Worm (Caenorhabditis elegans): ENCODE results near the gene ufl-1.

ce11 chrIV:7031019-7031418 is 5.6 kb downstream of the ufl-1 start:
- TF ChIP-seq K12H6.12 (tag; optimal IDR thresholded peaks at IDR 0.05) (no peak), Y79H2A.3 (GFP tag; conservative IDR thresholded peaks at IDR 0.05) (no peak), ets-4 (GFP tag; optimal IDR thresholded peaks at IDR 0.05) (no peak), sdz-38 (tag; optimal IDR thresholded peaks at IDR 0.05) (no peak), F49E8.2 (tag; optimal IDR thresholded peaks at IDR 0.05; ENCODE audit: insufficient read depth) (no peak), lsy-27 (tag; optimal IDR thresholded peaks at IDR 0.05; ENCODE audit: borderline replicate concordance, insufficient read depth) (no peak), rcor-1 (GFP tag; IDR thresholded peaks at IDR 0.05) (no peak), lin-40 (tag; optimal IDR thresholded peaks at IDR 0.05) (no peak), tbx-9 (tag; optimal IDR thresholded peaks at IDR 0.05; ENCODE audit: borderline replicate concordance) (no peak), rpc-1 (optimal IDR thresholded peaks at IDR 0.05) (no peak), rpc-1 (tag; optimal IDR thresholded peaks at IDR 0.05) (no peak), egl-44 (GFP tag; IDR thresholded peaks at IDR 0.05) (no peak)

Data from whole organism, young adult.